Worm (Caenorhabditis elegans): Measurements from ENCODE around the gene ubc-23.

ubc-23 gene

DNA sequence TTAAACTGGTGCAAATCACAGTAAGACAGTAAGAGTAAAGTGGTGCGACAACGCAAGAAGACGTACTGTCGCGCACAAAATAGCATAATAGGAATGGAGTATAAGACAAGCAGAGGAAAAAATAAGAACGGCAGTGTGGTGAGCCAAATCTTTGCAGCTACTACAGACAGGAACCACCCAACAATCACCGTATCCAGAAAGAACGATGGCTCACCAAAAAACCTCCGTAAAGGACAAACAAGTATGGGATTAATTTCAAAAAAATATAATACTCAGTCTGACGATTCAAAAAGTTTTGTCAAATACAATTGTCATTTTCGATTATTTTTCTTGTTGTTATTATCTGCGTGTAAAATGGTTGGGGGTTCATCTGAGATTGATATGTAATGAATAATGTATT lies 10.3 kb downstream of the ubc-23 start:
- TF ChIP-seq hlh-13 (GFP tag; optimal IDR thresholded peaks at IDR 0.05), result no peak
- TF ChIP-seq zip-5 (tag; optimal IDR thresholded peaks at IDR 0.05), result no peak
- no peak for TF ChIP-seq npax-4 (tag; optimal IDR thresholded peaks at IDR 0.05)

DNA sequence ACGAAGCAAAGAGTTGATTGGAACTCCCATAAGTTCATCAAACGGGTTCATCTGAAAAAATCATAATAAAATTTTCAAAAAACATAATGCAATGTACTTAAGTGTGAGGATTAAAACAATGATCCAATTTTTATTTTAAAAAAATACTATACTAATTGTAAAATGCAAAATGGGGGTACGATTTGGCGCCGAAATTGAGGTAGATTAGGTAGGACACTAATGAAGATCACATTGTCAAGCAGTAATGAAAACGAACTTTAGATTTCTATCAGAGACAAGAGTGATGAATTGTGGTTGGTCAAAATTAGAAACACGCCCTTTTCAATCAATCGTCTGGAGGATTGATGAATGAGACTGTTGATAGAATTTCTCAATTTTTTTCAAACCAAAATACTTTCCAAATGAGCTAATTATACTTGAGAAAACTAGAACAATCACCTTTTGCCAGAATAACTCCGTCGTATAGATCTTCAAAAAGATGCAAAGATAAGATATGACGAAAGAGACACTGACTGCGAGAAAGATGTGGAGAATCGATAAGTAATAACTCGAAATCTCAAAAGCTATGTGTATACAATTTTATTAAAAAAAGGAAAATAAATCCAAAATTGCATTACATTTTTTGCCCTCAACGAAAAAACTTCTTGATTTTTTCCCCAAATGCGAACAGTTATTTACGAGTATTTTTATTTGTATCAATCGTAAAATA lies 14.0 kb downstream of the ubc-23 start, which contains the start of gene C06E2.5:
C06E2.5 (minus strand) TSS at position 51 of the 709 bp plus-strand sequence.
- TF ChIP-seq unc-3 (GFP tag; conservative IDR thresholded peaks at IDR 0.05) (no peak), unc-3 (tag; optimal IDR thresholded peaks at IDR 0.05) (no peak), ahr-1 (tag; optimal IDR thresholded peaks at IDR 0.05) (no peak), ceh-14 (tag; optimal IDR thresholded peaks at IDR 0.05) (no peak), ceh-31 (tag; optimal IDR thresholded peaks at IDR 0.05) (no peak), ceh-2 (tag; optimal IDR thresholded peaks at IDR 0.05) (no peak), C08G9.2 (tag; optimal IDR thresholded peaks at IDR 0.05) (no peak), ceh-45 (GFP tag; IDR thresholded peaks at IDR 0.05) (no peak), pag-3 (tag; optimal IDR thresholded peaks at IDR 0.05; ENCODE audit: borderline replicate concordance) (no peak), zip-5 (tag; optimal IDR thresholded peaks at IDR 0.05) (no peak), nfya-1 (tag; optimal IDR thresholded peaks at IDR 0.05) (no peak), ceh-30 (tag; optimal IDR thresholded peaks at IDR 0.05) (no peak), che-1 (tag; optimal IDR thresholded peaks at IDR 0.05) (no peak), unc-86 (tag; optimal IDR thresholded peaks at IDR 0.05) (no peak), hlh-13 (GFP tag; optimal IDR thresholded peaks at IDR 0.05) (no peak), fkh-6 (tag; optimal IDR thresholded peaks at IDR 0.05) (no peak), unc-55 (GFP tag; optimal IDR thresholded peaks at IDR 0.05) (no peak)

DNA sequence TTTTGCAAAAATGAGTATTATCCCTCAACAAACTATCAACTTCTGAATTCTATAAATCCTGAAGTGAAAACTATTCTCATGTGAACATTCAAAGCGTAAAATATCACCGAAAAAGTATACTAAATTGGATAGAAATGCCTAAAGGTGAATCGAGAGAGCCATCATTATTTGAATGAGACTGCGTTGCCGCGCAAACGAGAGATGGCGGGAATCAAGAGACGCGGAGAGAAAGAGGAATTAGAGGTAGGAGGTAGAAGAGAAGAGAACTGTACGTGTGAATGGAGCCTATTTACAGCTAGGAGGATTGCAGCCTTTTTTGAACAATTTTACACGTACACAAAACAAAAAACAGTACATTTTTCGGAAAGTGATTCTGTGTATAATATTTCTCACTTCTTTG lies 15.4 kb downstream of the ubc-23 start:
- no peak for TF ChIP-seq ceh-2 (tag; optimal IDR thresholded peaks at IDR 0.05)
- no peak for TF ChIP-seq K09A11.1 (tag; optimal IDR thresholded peaks at IDR 0.05; ENCODE audit: insufficient read depth)
- no peak for TF ChIP-seq tbx-2 (tag; optimal IDR thresholded peaks at IDR 0.05)
- no peak for TF ChIP-seq ama-1 (optimal IDR thresholded peaks at IDR 0.05)
- TF ChIP-seq fkh-6 (tag; optimal IDR thresholded peaks at IDR 0.05), result no peak
- no peak for TF ChIP-seq ceh-18 (tag; optimal IDR thresholded peaks at IDR 0.05)
- no peak for TF ChIP-seq ceh-9 (tag; optimal IDR thresholded peaks at IDR 0.05)
- TF ChIP-seq ceh-14 (tag; optimal IDR thresholded peaks at IDR 0.05), result no peak

DNA sequence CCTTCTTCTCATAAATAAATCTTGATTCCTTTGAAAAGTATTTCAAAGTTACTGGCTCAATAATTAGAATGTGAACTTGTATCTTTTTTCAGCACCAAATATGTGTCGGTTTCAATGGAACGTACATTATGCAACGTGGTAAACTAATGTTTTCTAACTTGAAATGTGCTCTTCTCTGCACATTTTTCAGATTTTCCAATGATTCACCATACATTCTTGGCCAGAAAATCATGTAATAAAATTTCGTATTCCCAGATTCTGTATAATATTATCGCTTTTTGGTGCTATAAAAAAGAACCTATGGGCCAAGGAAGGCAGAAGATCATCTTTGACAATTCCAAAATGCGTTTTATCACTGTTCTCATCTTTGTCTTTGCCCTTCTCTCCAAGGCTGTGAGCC lies 16.9 kb downstream of the ubc-23 start, which contains the start of gene C06E2.9:
C06E2.9 (plus strand) TSS at position 301 of the 400 bp plus-strand sequence.
- no peak for TF ChIP-seq fkh-10 (GFP tag; optimal IDR thresholded peaks at IDR 0.05)
- TF ChIP-seq eyg-1 (tag; optimal IDR thresholded peaks at IDR 0.05), result no peak
- no peak for TF ChIP-seq pag-3 (tag; optimal IDR thresholded peaks at IDR 0.05; ENCODE audit: borderline replicate concordance)
- TF ChIP-seq C08G9.2 (tag; optimal IDR thresholded peaks at IDR 0.05), result no peak
- no peak for TF ChIP-seq ttx-3 (tag; optimal IDR thresholded peaks at IDR 0.05)
- no peak for TF ChIP-seq tbx-7 (tag; optimal IDR thresholded peaks at IDR 0.05)
- no peak for TF ChIP-seq pat-9 (tag; optimal IDR thresholded peaks at IDR 0.05)
- no peak for TF ChIP-seq madf-2 (tag; optimal IDR thresholded peaks at IDR 0.05)
- TF ChIP-seq Y22D7AL.16 (tag; optimal IDR thresholded peaks at IDR 0.05), result no peak
- TF ChIP-seq F13H6.1 (tag; optimal IDR thresholded peaks at IDR 0.05), result no peak
- no peak for TF ChIP-seq hlh-13 (GFP tag; optimal IDR thresholded peaks at IDR 0.05)
- no peak for TF ChIP-seq T23F11.4 (GFP tag; optimal IDR thresholded peaks at IDR 0.05)
- no peak for TF ChIP-seq pha-4 (tag; optimal IDR thresholded peaks at IDR 0.05)
- no peak for TF ChIP-seq ceh-19 (GFP tag; optimal IDR thresholded peaks at IDR 0.05)
- TF ChIP-seq pros-1 (tag; optimal IDR thresholded peaks at IDR 0.05), result no peak
- TF ChIP-seq odd-2 (tag; optimal IDR thresholded peaks at IDR 0.05), result no peak
- no peak for TF ChIP-seq K09A11.1 (tag; optimal IDR thresholded peaks at IDR 0.05; ENCODE audit: insufficient read depth)
- TF ChIP-seq hlh-6 (tag; optimal IDR thresholded peaks at IDR 0.05), result no peak
- TF ChIP-seq rnt-1 (tag; optimal IDR thresholded peaks at IDR 0.05), result no peak
- TF ChIP-seq hlh-15 (tag; optimal IDR thresholded peaks at IDR 0.05), result no peak

Measured in whole organism, late embryonic.